Fruit fly (Drosophila melanogaster) whole organism, embryonic: Measurements from ENCODE around the gene CG4020.

Experiments used
- B-H1 ChIP-seq: fragments of 200-800 bp; sonication (Bioruptor generic); IDR thresholded peaks from 3 replicates; pipeline ENCODE4 v1.3.6; 2022; ENCODE audit warnings: missing biosample characterization, missing genetic modification characterization
- Blimp-1 ChIP-seq: fragments of 200-800 bp; sonication (Bioruptor generic); optimal IDR thresholded peaks from 3 replicates; lab custom pipeline; 2018; ENCODE audit warnings: missing biosample characterization, missing genetic modification characterization, mild to moderate bottlenecking, moderate library complexity, missing genetic modification reagents
- BtbVII ChIP-seq: fragments of 200-800 bp; sonication (Bioruptor generic); optimal IDR thresholded peaks from 3 replicates; lab custom pipeline; 2017; ENCODE audit warnings: missing biosample characterization, mild to moderate bottlenecking, missing genetic modification characterization
- C15 ChIP-seq: fragments of 200-800 bp; sonication (Bioruptor generic); IDR thresholded peaks from 3 replicates; pipeline ENCODE4 v1.3.6; 2022; ENCODE audit warnings: missing biosample characterization, missing genetic modification characterization
- CG12071 ChIP-seq: fragments of 200-800 bp; sonication (Bioruptor generic); optimal IDR thresholded peaks from 3 replicates; lab custom pipeline; 2018; ENCODE audit warnings: missing biosample characterization, mild to moderate bottlenecking, missing genetic modification characterization
- CG12299 ChIP-seq: fragments of 200-800 bp; sonication (Bioruptor generic); optimal IDR thresholded peaks from 2 replicates; lab custom pipeline; 2018; ENCODE audit warnings: missing biosample characterization, mild to moderate bottlenecking, missing genetic modification characterization
- CG12769 ChIP-seq: fragments of 200-800 bp; sonication (Bioruptor generic); optimal IDR thresholded peaks from 2 replicates; lab custom pipeline; 2019; ENCODE audit warnings: missing biosample characterization, mild to moderate bottlenecking, missing genetic modification characterization, moderate library complexity
- CG1603 ChIP-seq: fragments of 200-800 bp; sonication (Bioruptor generic); optimal IDR thresholded peaks from 2 replicates; lab custom pipeline; 2019; ENCODE audit warnings: missing biosample characterization, mild to moderate bottlenecking, missing genetic modification characterization, moderate library complexity
- CG17802 ChIP-seq: fragments of 200-800 bp; sonication (Bioruptor generic); optimal IDR thresholded peaks from 2 replicates; lab custom pipeline; 2018; ENCODE audit warnings: missing biosample characterization, mild to moderate bottlenecking, missing genetic modification characterization, moderate library complexity
- CG1832 ChIP-seq: fragments of 200-800 bp; sonication (Bioruptor generic); optimal IDR thresholded peaks from 2 replicates; lab custom pipeline; 2017; ENCODE audit warnings: missing biosample characterization, mild to moderate bottlenecking, missing genetic modification characterization, inconsistent platforms
- CG3838 ChIP-seq: fragments of 200-800 bp; sonication (Bioruptor generic); optimal IDR thresholded peaks from 3 replicates; lab custom pipeline; 2016; ENCODE audit warnings: missing biosample characterization, missing genetic modification characterization
- CG7928 ChIP-seq: fragments of 200-800 bp; sonication (Bioruptor generic); optimal IDR thresholded peaks from 2 replicates; lab custom pipeline; 2017; ENCODE audit warnings: missing biosample characterization, mild to moderate bottlenecking, missing genetic modification characterization
- CG8765 ChIP-seq: fragments of 200-800 bp; sonication (Bioruptor generic); IDR thresholded peaks from 2 replicates; pipeline ENCODE4 v1.3.6; 2022; ENCODE audit warnings: missing biosample characterization, missing genetic modification characterization
- CG8924 ChIP-seq: fragments of 200-800 bp; optimal IDR thresholded peaks from 3 replicates; lab custom pipeline; 2019; ENCODE audit warnings: missing biosample characterization, mild to moderate bottlenecking, missing genetic modification characterization, moderate library complexity
- CG9876 ChIP-seq: fragments of 200-800 bp; sonication (Bioruptor generic); optimal IDR thresholded peaks from 2 replicates; lab custom pipeline; 2016; ENCODE audit warnings: missing biosample characterization, missing genetic modification characterization
- E2f2 ChIP-seq: fragments of 200-800 bp; sonication (Bioruptor generic); IDR thresholded peaks from 2 replicates; pipeline ENCODE4 v1.3.6; 2022; ENCODE audit warnings: missing biosample characterization, missing genetic modification characterization
- Gsc ChIP-seq: fragments of 200-800 bp; sonication (Bioruptor generic); IDR thresholded peaks from 2 replicates; pipeline ENCODE4 v1.3.6; 2022; ENCODE audit warnings: missing biosample characterization, missing genetic modification characterization
- H15 ChIP-seq: fragments of 200-800 bp; sonication (Bioruptor generic); IDR thresholded peaks from 3 replicates; pipeline ENCODE4 v1.3.6; 2022; ENCODE audit warnings: missing biosample characterization, missing genetic modification characterization
- HmgZ ChIP-seq: fragments of 200-800 bp; sonication (Bioruptor generic); optimal IDR thresholded peaks from 2 replicates; lab custom pipeline; 2018; ENCODE audit warnings: missing biosample characterization, mild to moderate bottlenecking, missing genetic modification characterization
- NFAT ChIP-seq: fragments of 200-800 bp; sonication (Bioruptor generic); IDR thresholded peaks from 2 replicates; pipeline ENCODE4 v1.3.6; 2022; ENCODE audit warnings: missing biosample characterization, missing genetic modification characterization
- NK7.1 ChIP-seq: fragments of 200-800 bp; sonication (Bioruptor generic); optimal IDR thresholded peaks from 3 replicates; lab custom pipeline; 2016; ENCODE audit warnings: missing biosample characterization, missing genetic modification characterization
- Nf-YC ChIP-seq: fragments of 200-800 bp; optimal IDR thresholded peaks from 3 replicates; lab custom pipeline; 2019; ENCODE audit warnings: missing biosample characterization, mild to moderate bottlenecking, missing genetic modification characterization, moderate library complexity
- Usf ChIP-seq: fragments of 200-800 bp; sonication (Bioruptor generic); optimal IDR thresholded peaks from 2 replicates; lab custom pipeline; 2017; ENCODE audit warnings: missing genotype, missing biosample characterization, missing genetic modification characterization
- abd-A ChIP-seq: fragments of 200-800 bp; sonication (Bioruptor generic); optimal IDR thresholded peaks from 3 replicates; lab custom pipeline; 2019; ENCODE audit warnings: missing biosample characterization, mild to moderate bottlenecking, missing genetic modification characterization, moderate library complexity
- amos ChIP-seq: fragments of 200-800 bp; sonication (Bioruptor generic); IDR thresholded peaks from 2 replicates; pipeline ENCODE4 v1.3.6; 2022; ENCODE audit warnings: missing biosample characterization, missing genetic modification characterization; ENCODE audit not compliant: partially characterized antibody
- az2 ChIP-seq: fragments of 200-800 bp; sonication (Bioruptor generic); optimal IDR thresholded peaks from 3 replicates; lab custom pipeline; 2016; ENCODE audit warnings: missing biosample characterization, missing genetic modification characterization
- bowl ChIP-seq: fragments of 200-800 bp; sonication (Bioruptor generic); IDR thresholded peaks from 2 replicates; pipeline ENCODE4 v1.3.6; 2022; ENCODE audit warnings: missing biosample characterization, missing genetic modification characterization
- btn ChIP-seq: fragments of 200-800 bp; sonication (Bioruptor generic); optimal IDR thresholded peaks from 2 replicates; lab custom pipeline; 2016; ENCODE audit warnings: missing biosample characterization, missing genetic modification characterization
- chm ChIP-seq: fragments of 200-800 bp; sonication (Bioruptor generic); IDR thresholded peaks from 2 replicates; pipeline ENCODE4 v1.3.6; 2022; ENCODE audit warnings: missing biosample characterization, missing genetic modification characterization
- crc ChIP-seq: fragments of 200-800 bp; sonication (Bioruptor generic); optimal IDR thresholded peaks from 2 replicates; lab custom pipeline; 2016; ENCODE audit warnings: missing biosample characterization, missing genetic modification characterization
- dmrt99B ChIP-seq: fragments of 200-800 bp; sonication (Bioruptor generic); optimal IDR thresholded peaks from 2 replicates; lab custom pipeline; 2018; ENCODE audit warnings: missing biosample characterization, mild to moderate bottlenecking, missing genetic modification characterization, moderate library complexity
- dysf ChIP-seq: fragments of 200-800 bp; sonication (Bioruptor generic); IDR thresholded peaks from 3 replicates; pipeline ENCODE4 v1.3.6; 2022; ENCODE audit warnings: missing biosample characterization, missing genetic modification characterization
- ftz-f1 ChIP-seq: fragments of 200-800 bp; sonication (Bioruptor generic); optimal IDR thresholded peaks from 2 replicates; lab custom pipeline; 2016; ENCODE audit warnings: missing biosample characterization, missing genetic modification characterization
- gro ChIP-seq: fragments of 200-800 bp; sonication (Bioruptor generic); optimal IDR thresholded peaks from 2 replicates; lab custom pipeline; 2016; ENCODE audit warnings: missing biosample characterization, missing genetic modification characterization
- ham ChIP-seq: fragments of 200-800 bp; sonication (Bioruptor generic); IDR thresholded peaks from 2 replicates; pipeline ENCODE4 v1.3.6; 2022; ENCODE audit warnings: missing biosample characterization, missing genetic modification characterization
- insv ChIP-seq, 2 experiments: fragments of 200-800 bp; sonication (Bioruptor generic); optimal IDR thresholded peaks; 3 replicates each; lab custom pipeline; 2016 to 2018; ENCODE audit warnings: missing biosample characterization in 2 of 2, missing genetic modification characterization in 2 of 2
- ken ChIP-seq: fragments of 200-800 bp; sonication (Bioruptor generic); IDR thresholded peaks from 3 replicates; pipeline ENCODE4 v1.3.6; 2022; ENCODE audit warnings: missing biosample characterization, missing genetic modification characterization
- lab ChIP-seq: fragments of 200-800 bp; sonication (Bioruptor generic); optimal IDR thresholded peaks from 3 replicates; lab custom pipeline; 2017; ENCODE audit warnings: missing biosample characterization, missing genetic modification characterization, mild to moderate bottlenecking, moderate library complexity, missing genetic modification reagents
- nom ChIP-seq: fragments of 200-800 bp; sonication (Bioruptor generic); optimal IDR thresholded peaks from 2 replicates; lab custom pipeline; 2017; ENCODE audit warnings: missing biosample characterization, missing genetic modification characterization, mild to moderate bottlenecking, moderate library complexity, missing genetic modification reagents
- otp ChIP-seq: fragments of 200-800 bp; sonication (Bioruptor generic); IDR thresholded peaks from 3 replicates; pipeline ENCODE4, ENCODE4 v1.3.6; 2022; ENCODE audit warnings: missing biosample characterization, missing genetic modification characterization
- psq ChIP-seq: fragments of 200-800 bp; sonication (Bioruptor generic); optimal IDR thresholded peaks from 2 replicates; lab custom pipeline; 2017; ENCODE audit warnings: missing biosample characterization, missing genetic modification characterization
- pum ChIP-seq: fragments of 200-800 bp; sonication (Bioruptor generic); optimal IDR thresholded peaks from 2 replicates; lab custom pipeline; 2016; ENCODE audit warnings: missing biosample characterization, missing genetic modification characterization
- pzg ChIP-seq: fragments of 200-800 bp; sonication (Bioruptor generic); optimal IDR thresholded peaks from 3 replicates; lab custom pipeline; 2018; ENCODE audit warnings: missing biosample characterization, mild to moderate bottlenecking, missing genetic modification characterization, moderate library complexity
- salm ChIP-seq: fragments of 200-800 bp; sonication (Bioruptor generic); optimal IDR thresholded peaks from 2 replicates; lab custom pipeline; 2018; ENCODE audit warnings: missing biosample characterization, mild to moderate bottlenecking, missing genetic modification characterization
- sima ChIP-seq: fragments of 200-800 bp; sonication (Bioruptor generic); optimal IDR thresholded peaks from 2 replicates; lab custom pipeline; 2016; ENCODE audit warnings: missing biosample characterization, missing genetic modification characterization
- sna ChIP-seq: fragments of 200-800 bp; sonication (Bioruptor generic); IDR thresholded peaks from 2 replicates; pipeline ENCODE4 v1.3.6; 2022; ENCODE audit warnings: missing biosample characterization, missing genetic modification characterization; ENCODE audit not compliant: partially characterized antibody
- so ChIP-seq: fragments of 200-800 bp; sonication (Bioruptor generic); IDR thresholded peaks from 3 replicates; pipeline ENCODE4 v1.3.6; 2022; ENCODE audit warnings: missing biosample characterization, missing genetic modification characterization
- sob ChIP-seq: fragments of 200-800 bp; sonication (Bioruptor generic); IDR thresholded peaks from 2 replicates; pipeline ENCODE4 v1.3.6; 2022; ENCODE audit warnings: missing biosample characterization, missing genetic modification characterization
- tna ChIP-seq: fragments of 200-800 bp; sonication (Bioruptor generic); IDR thresholded peaks from 2 replicates; pipeline ENCODE4 v1.3.6; 2022; ENCODE audit warnings: missing biosample characterization, missing genetic modification characterization; ENCODE audit not compliant: partially characterized antibody
- zfh1 ChIP-seq: fragments of 200-800 bp; sonication (Bioruptor generic); IDR thresholded peaks from 3 replicates; pipeline ENCODE4 v1.3.6; 2022; ENCODE audit warnings: missing biosample characterization, missing genetic modification characterization

CG4020 gene

dm6 chrX:5918499-5919126 lies 13.1 kb downstream of the CG4020 start (continued):
- peak; percentile 99 for TF ChIP-seq chm (GFP tag; lab: Robert Waterston, UW)
- TF ChIP-seq pzg (GFP tag; lab: Kevin White, UChicago) = peak; percentile 45
- peak; percentile 98 for TF ChIP-seq NK7.1 (GFP tag; lab: Kevin White, UChicago)
- TF ChIP-seq CG3838 (GFP tag; lab: Kevin White, UChicago) = peak; percentile 95
- TF ChIP-seq sima = peak; percentile 94
- TF ChIP-seq ken (GFP tag; lab: Robert Waterston, UW) = peak; percentile 100
- peak; percentile 98 for TF ChIP-seq CG12299 (tag; lab: Kevin White, UChicago)
- TF ChIP-seq CG8924 = peak; percentile 98
- TF ChIP-seq E2f2 (GFP tag; lab: Robert Waterston, UW) = peak; percentile 89
- peak; percentile 99 for TF ChIP-seq Gsc (GFP tag; lab: Robert Waterston, UW)
- peak; percentile 99 for TF ChIP-seq H15 (GFP tag; lab: Robert Waterston, UW)
- TF ChIP-seq sna (GFP tag; lab: Robert Waterston, UW) = no peak
- TF ChIP-seq BtbVII (GFP tag; lab: Kevin White, UChicago) = peak; percentile 99
- TF ChIP-seq lab (GFP tag; lab: Kevin White, UChicago) = peak; percentile 100
- peak in 1 of 2 experiments; percentile 70 for TF ChIP-seq insv (GFP tag; optimal IDR thresholded peaks at IDR 0.05; lab: Kevin White, UChicago)
- peak; percentile 98 for TF ChIP-seq bowl (GFP tag; lab: Robert Waterston, UW)
- TF ChIP-seq Blimp-1 (GFP tag; lab: Kevin White, UChicago) = peak; percentile 96
- TF ChIP-seq C15 (GFP tag; lab: Robert Waterston, UW) = peak; percentile 99
- TF ChIP-seq btn (GFP tag; lab: Kevin White, UChicago) = peak; percentile 97
- peak; percentile 99 for TF ChIP-seq otp (GFP tag; lab: Robert Waterston, UW)
- TF ChIP-seq ham (GFP tag; lab: Robert Waterston, UW) = peak; percentile 98
- TF ChIP-seq psq = peak; percentile 97
- TF ChIP-seq Usf = peak; percentile 98
- TF ChIP-seq CG17802 = peak; percentile 90
- TF ChIP-seq amos (GFP tag; lab: Robert Waterston, UW) = peak; percentile 86; the same call in 1 of the 2 replicates
- peak; percentile 97 for TF ChIP-seq salm (tag; lab: Kevin White, UChicago)
- peak; percentile 99 for TF ChIP-seq nom (GFP tag; lab: Kevin White, UChicago)
- TF ChIP-seq so (GFP tag; lab: Robert Waterston, UW) = peak; percentile 99
- peak; percentile 98 for TF ChIP-seq CG8765
- peak; percentile 90 for TF ChIP-seq Nf-YC
- TF ChIP-seq sob (GFP tag; lab: Robert Waterston, UW) = peak; percentile 100
- TF ChIP-seq zfh1 (GFP tag; lab: Robert Waterston, UW) = peak; percentile 99
- TF ChIP-seq ftz-f1 (GFP tag; lab: Kevin White, UChicago) = peak; percentile 96
- TF ChIP-seq dysf (GFP tag; lab: Robert Waterston, UW) = peak; percentile 100
- peak; percentile 98 for TF ChIP-seq crc (GFP tag; lab: Kevin White, UChicago)
- TF ChIP-seq NFAT (GFP tag; lab: Robert Waterston, UW) = peak; percentile 100
- TF ChIP-seq CG7928 (GFP tag; lab: Kevin White, UChicago) = peak; percentile 84
- TF ChIP-seq HmgZ = peak; percentile 99
- peak; percentile 99 for TF ChIP-seq pum (GFP tag; lab: Kevin White, UChicago)
- TF ChIP-seq tna (GFP tag; lab: Robert Waterston, UW) = peak; percentile 83
- TF ChIP-seq dmrt99B (tag; lab: Kevin White, UChicago) = peak; percentile 99
- TF ChIP-seq CG9876 (GFP tag; lab: Kevin White, UChicago) = peak; percentile 97
- peak; percentile 99 for TF ChIP-seq CG1603 (tag; lab: Kevin White, UChicago)
- TF ChIP-seq gro (GFP tag; lab: Kevin White, UChicago) = peak; percentile 99
- peak; percentile 99 for TF ChIP-seq B-H1 (GFP tag; lab: Robert Waterston, UW)
- peak; percentile 93 for TF ChIP-seq abd-A (tag; lab: Kevin White, UChicago)
- TF ChIP-seq CG1832 (GFP tag; lab: Kevin White, UChicago) = no peak
- TF ChIP-seq CG12071 (GFP tag; lab: Kevin White, UChicago) = peak; percentile 98
- peak; percentile 99 for TF ChIP-seq az2
- peak; percentile 100 for TF ChIP-seq CG12769
